Worm (Caenorhabditis elegans) whole organism, L1 larva: Measurements from ENCODE around the gene prdx-2.

Source experiments
- C04F5.9 ChIP-seq: sonication (generic microtip); optimal IDR thresholded peaks from 2 replicates; lab custom pipeline; 2016; ENCODE audit warnings: missing genetic modification characterization, missing compliant biosample characterization
- C16A3.4 ChIP-seq: fragments of 150-350 bp; optimal IDR thresholded peaks from 2 replicates; lab custom pipeline; 2014; ENCODE audit warnings: missing biosample characterization, missing genetic modification characterization
- C34B4.2 ChIP-seq: sonication (generic microtip); optimal IDR thresholded peaks from 2 replicates; lab custom pipeline; 2017; ENCODE audit warnings: mild to moderate bottlenecking, missing genetic modification characterization, missing compliant biosample characterization
- F16B12.6 ChIP-seq: fragments of 150-350 bp; optimal IDR thresholded peaks from 2 replicates; lab custom pipeline; 2014; ENCODE audit warnings: missing biosample characterization, missing genetic modification characterization
- aha-1 ChIP-seq: fragments of 150-350 bp; optimal IDR thresholded peaks from 2 replicates; lab custom pipeline; 2014; ENCODE audit warnings: missing biosample characterization, missing genetic modification characterization
- aly-2 ChIP-seq: fragments of 150-350 bp; optimal IDR thresholded peaks from 2 replicates; lab custom pipeline; 2014; ENCODE audit warnings: missing biosample characterization, missing genetic modification characterization
- blmp-1 ChIP-seq: fragments of 150-350 bp; optimal IDR thresholded peaks from 2 replicates; lab custom pipeline; 2014; ENCODE audit warnings: missing biosample characterization, missing genetic modification characterization
- ceh-63 ChIP-seq: fragments of 200-800 bp; sonication (Bioruptor generic); optimal IDR thresholded peaks from 2 replicates; lab custom pipeline; 2018; ENCODE audit warnings: mild to moderate bottlenecking, missing genetic modification characterization, missing compliant biosample characterization
- ceh-8 ChIP-seq: fragments of 200-800 bp; sonication (Bioruptor generic); optimal IDR thresholded peaks from 2 replicates; lab custom pipeline; 2018; ENCODE audit warnings: mild to moderate bottlenecking, missing genetic modification characterization, moderate library complexity, missing compliant biosample characterization
- ceh-82 ChIP-seq, 3 experiments: fragments of 150-350 bp in 1 of 3; sonication (generic microtip) in 2 of 3; optimal IDR thresholded peaks; 2 replicates each; lab custom pipeline; 2014 to 2017; ENCODE audit warnings: missing biosample characterization in 3 of 3, missing genetic modification characterization in 3 of 3
- dpl-1 ChIP-seq, 3 experiments: fragments of 150-350 bp in 2 of 3; sonication (generic microtip) in 1 of 3; optimal IDR thresholded peaks; 2 replicates each; lab custom pipeline; 2014 to 2017; ENCODE audit warnings: missing biosample characterization in 3 of 3, missing genetic modification characterization in 3 of 3, missing genetic modification reagents in 3 of 3
- efl-1 ChIP-seq, 4 experiments: fragments of 150-350 bp; optimal IDR thresholded peaks in 3 of 4; peaks in 1 of 4; 1 replicate in 1 of 4; 2 replicates in 3 of 4; lab custom pipeline; 2014; ENCODE audit warnings: missing biosample characterization in 2 of 4, missing genetic modification characterization in 2 of 4, missing genetic modification reagents in 2 of 4
- egl-13 ChIP-seq: sonication (generic microtip); optimal IDR thresholded peaks from 2 replicates; lab custom pipeline; 2016; ENCODE audit warnings: missing genotype, missing genetic modification reagents, missing genetic modification characterization, missing compliant biosample characterization
- egl-27 ChIP-seq, 2 experiments: fragments of 150-350 bp in 1 of 2; sonication (generic microtip); optimal IDR thresholded peaks; 3 replicates each; lab custom pipeline; 2017 to 2018; ENCODE audit warnings: missing biosample characterization in 2 of 2, missing genetic modification characterization in 2 of 2, missing genetic modification reagents in 2 of 2
- elt-2 ChIP-seq: sonication (generic microtip); optimal IDR thresholded peaks from 2 replicates; lab custom pipeline; 2016; ENCODE audit warnings: missing genetic modification characterization, mild to moderate bottlenecking, inconsistent platforms, missing compliant biosample characterization, missing genetic modification reagents
- elt-3 ChIP-seq, 6 experiments: fragments of 150-350 bp in 1 of 6; sonication (generic microtip); optimal IDR thresholded peaks; 2 replicates each; lab custom pipeline; 2017 to 2018; ENCODE audit warnings: missing biosample characterization in 6 of 6, missing genetic modification characterization in 6 of 6, inconsistent platforms in 1 of 6
- fkh-10 ChIP-seq: sonication (generic microtip); optimal IDR thresholded peaks from 2 replicates; lab custom pipeline; 2017; ENCODE audit warnings: missing biosample characterization, missing genetic modification reagents, missing genetic modification characterization
- grh-1 ChIP-seq: fragments of 200-800 bp; sonication (Bioruptor generic); IDR thresholded peaks from 2 replicates; pipeline ENCODE4 v1.3.6; 2022; ENCODE audit warnings: missing genetic modification reagents, missing genetic modification characterization, missing compliant biosample characterization
- hlh-4 ChIP-seq: sonication (generic microtip); optimal IDR thresholded peaks from 2 replicates; lab custom pipeline; 2016; ENCODE audit warnings: mild to moderate bottlenecking, missing genetic modification characterization, missing compliant biosample characterization
- hpl-2 ChIP-seq: fragments of 150-350 bp; optimal IDR thresholded peaks from 2 replicates; lab custom pipeline; 2014; ENCODE audit warnings: missing biosample characterization, missing genetic modification reagents, missing genetic modification characterization
- irx-1 ChIP-seq: sonication (generic microtip); optimal IDR thresholded peaks from 2 replicates; lab custom pipeline; 2016; ENCODE audit warnings: missing genetic modification characterization, missing compliant biosample characterization
- isw-1 ChIP-seq: fragments of 200-800 bp; sonication (Bioruptor generic); IDR thresholded peaks from 2 replicates; pipeline ENCODE4 v1.3.6; 2022; ENCODE audit warnings: missing genetic modification characterization, missing compliant biosample characterization
- jun-1 ChIP-seq: fragments of 150-350 bp; optimal IDR thresholded peaks from 2 replicates; lab custom pipeline; 2014; ENCODE audit warnings: missing biosample characterization, missing genetic modification reagents, missing genetic modification characterization
- lin-13 ChIP-seq: fragments of 150-350 bp; optimal IDR thresholded peaks from 2 replicates; lab custom pipeline; 2014; ENCODE audit warnings: missing biosample characterization, missing genetic modification reagents, missing genetic modification characterization
- lin-14 ChIP-seq: fragments of 200-800 bp; sonication (Bioruptor generic); optimal IDR thresholded peaks from 2 replicates; lab custom pipeline; 2018; ENCODE audit warnings: mild to moderate bottlenecking, missing genetic modification characterization, moderate library complexity, missing compliant biosample characterization
- lin-35 ChIP-seq, 2 experiments: fragments of 150-350 bp; optimal IDR thresholded peaks; 2 replicates each; lab custom pipeline; 2014; ENCODE audit warnings: missing biosample characterization in 2 of 2, missing genetic modification characterization in 2 of 2, missing genetic modification reagents in 2 of 2
- lin-39 ChIP-seq: fragments of 150-350 bp; optimal IDR thresholded peaks from 2 replicates; lab custom pipeline; 2014; ENCODE audit warnings: missing biosample characterization, missing genetic modification reagents, missing genetic modification characterization
- lir-3 ChIP-seq: sonication (generic microtip); optimal IDR thresholded peaks from 2 replicates; lab custom pipeline; 2016; ENCODE audit warnings: mild to moderate bottlenecking, missing genetic modification characterization, moderate library complexity, missing compliant biosample characterization; ENCODE audit not compliant: poor library complexity
- lsy-2 ChIP-seq, 2 experiments: fragments of 150-350 bp; optimal IDR thresholded peaks; 2 replicates each; lab custom pipeline; 2014; ENCODE audit warnings: missing biosample characterization in 2 of 2, missing genetic modification characterization in 2 of 2
- mef-2 ChIP-seq: fragments of 150-350 bp; optimal IDR thresholded peaks from 2 replicates; lab custom pipeline; 2014; ENCODE audit warnings: missing biosample characterization, missing genetic modification characterization
- nhr-19 ChIP-seq: fragments of 200-800 bp; sonication (Bioruptor generic); conservative IDR thresholded peaks from 2 replicates; pipeline ENCODE4 v1.3.6; 2022; ENCODE audit warnings: missing genetic modification characterization, missing compliant biosample characterization
- nhr-47 ChIP-seq: sonication (generic microtip); optimal IDR thresholded peaks from 2 replicates; lab custom pipeline; 2016; ENCODE audit warnings: mild to moderate bottlenecking, missing genetic modification characterization, moderate library complexity, missing compliant biosample characterization
- nhr-71 ChIP-seq: sonication (generic microtip); optimal IDR thresholded peaks from 2 replicates; lab custom pipeline; 2016; ENCODE audit warnings: mild to moderate bottlenecking, missing genetic modification characterization, moderate library complexity, missing compliant biosample characterization
- nhr-76 ChIP-seq: sonication (generic microtip); optimal IDR thresholded peaks from 2 replicates; lab custom pipeline; 2017; ENCODE audit warnings: missing biosample characterization, missing genetic modification characterization
- nhr-77 ChIP-seq: fragments of 150-350 bp; optimal IDR thresholded peaks from 2 replicates; lab custom pipeline; 2014; ENCODE audit warnings: missing biosample characterization, missing genetic modification characterization
- nhr-85 ChIP-seq: sonication (generic microtip); peaks from one replicate; lab custom pipeline; 2016; ENCODE audit warnings: missing genetic modification characterization, inconsistent platforms, missing compliant biosample characterization
- nhr-90 ChIP-seq: sonication (generic microtip); optimal IDR thresholded peaks from 2 replicates; lab custom pipeline; 2016; ENCODE audit warnings: mild to moderate bottlenecking, missing genetic modification characterization, missing compliant biosample characterization; ENCODE audit not compliant: poor library complexity
- pax-3 ChIP-seq: fragments of 200-800 bp; sonication (Bioruptor generic); optimal IDR thresholded peaks from 2 replicates; lab custom pipeline; 2018; ENCODE audit warnings: mild to moderate bottlenecking, missing genetic modification characterization, moderate library complexity, missing compliant biosample characterization
- skn-1 ChIP-seq: fragments of 150-350 bp; optimal IDR thresholded peaks from 2 replicates; lab custom pipeline; 2014; ENCODE audit warnings: missing biosample characterization, missing genetic modification characterization
- snpc-4 ChIP-seq: fragments of 150-350 bp; optimal IDR thresholded peaks from 2 replicates; lab custom pipeline; 2014; ENCODE audit warnings: missing biosample characterization, missing genetic modification characterization
- snu-23 ChIP-seq: sonication (generic microtip); optimal IDR thresholded peaks from 2 replicates; lab custom pipeline; 2016; ENCODE audit warnings: missing genetic modification characterization, missing compliant biosample characterization
- sox-4 ChIP-seq: sonication (generic microtip); optimal IDR thresholded peaks from 2 replicates; lab custom pipeline; 2016; ENCODE audit warnings: missing genetic modification characterization, missing compliant biosample characterization
- tbx-2 ChIP-seq: sonication (generic microtip); optimal IDR thresholded peaks from 2 replicates; lab custom pipeline; 2016; ENCODE audit warnings: missing genetic modification characterization, missing compliant biosample characterization
- unc-62 ChIP-seq: fragments of 150-350 bp; optimal IDR thresholded peaks from 2 replicates; lab custom pipeline; 2014; ENCODE audit warnings: missing biosample characterization, missing genetic modification reagents, missing genetic modification characterization
- unc-98 ChIP-seq: fragments of 200-800 bp; sonication (Bioruptor generic); IDR thresholded peaks from 2 replicates; pipeline ENCODE4 v1.3.6; 2022; ENCODE audit warnings: missing genetic modification characterization, missing compliant biosample characterization
- zag-1 ChIP-seq: fragments of 150-350 bp; optimal IDR thresholded peaks from 2 replicates; lab custom pipeline; 2014; ENCODE audit warnings: missing biosample characterization, missing genetic modification characterization
- zip-4 ChIP-seq: fragments of 200-800 bp; sonication (Bioruptor generic); optimal IDR thresholded peaks from 2 replicates; lab custom pipeline; 2018; ENCODE audit warnings: mild to moderate bottlenecking, missing genetic modification characterization, moderate library complexity, missing compliant biosample characterization

The prdx-2 gene

DNA sequence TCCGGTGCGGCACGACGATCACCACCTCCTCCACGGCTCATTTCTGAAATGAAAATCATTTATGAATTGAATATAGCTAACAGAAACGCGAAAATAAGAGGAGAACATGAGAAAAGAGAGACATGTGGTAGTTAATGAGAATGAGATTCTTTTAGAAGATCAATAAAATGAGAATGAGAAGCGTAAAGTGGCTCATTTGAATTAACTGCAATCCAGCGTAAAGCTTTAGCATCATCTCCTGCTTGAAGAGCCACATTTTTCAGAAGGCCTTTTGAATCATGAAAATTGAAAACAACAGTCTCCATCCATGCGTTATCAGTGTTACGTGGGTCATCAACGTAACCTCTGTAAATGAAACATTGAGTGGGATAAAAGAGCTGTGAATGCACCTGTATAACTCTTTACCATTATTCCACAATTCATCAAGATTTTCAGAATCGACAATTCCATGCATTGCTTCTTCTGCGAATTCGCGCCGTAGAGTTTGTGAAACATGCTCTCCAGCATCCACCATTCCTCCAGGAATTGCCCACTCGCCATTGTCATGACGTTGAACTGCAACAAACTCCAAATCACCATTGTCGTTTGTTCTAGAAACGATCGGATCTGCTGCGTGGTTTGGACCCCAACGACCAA lies 10.9 kb downstream of the prdx-2 start, which contains the start of gene rsp-4:
TSS of gene rsp-4 (minus strand) at position 51 of the 636 bp plus-strand sequence.
- TF ChIP-seq nhr-85 (peak; percentile 29), fkh-10 (no peak), jun-1 (tag; lab: Kevin White, UChicago) (no peak), ceh-63 (peak; percentile 16), grh-1 (GFP tag; lab: Robert Waterston, UW) (no peak), ceh-82 (tag; optimal IDR thresholded peaks at IDR 0.05; lab: Kevin White, UChicago) (no peak), efl-1 (optimal IDR thresholded peaks at IDR 0.05; lab: Kevin White, UChicago) (no peak), efl-1 (GFP tag; optimal IDR thresholded peaks at IDR 0.05 in 1 of 2; lab: Kevin White, UChicago) (peak in 1 of 2 experiments; percentile 4)

DNA sequence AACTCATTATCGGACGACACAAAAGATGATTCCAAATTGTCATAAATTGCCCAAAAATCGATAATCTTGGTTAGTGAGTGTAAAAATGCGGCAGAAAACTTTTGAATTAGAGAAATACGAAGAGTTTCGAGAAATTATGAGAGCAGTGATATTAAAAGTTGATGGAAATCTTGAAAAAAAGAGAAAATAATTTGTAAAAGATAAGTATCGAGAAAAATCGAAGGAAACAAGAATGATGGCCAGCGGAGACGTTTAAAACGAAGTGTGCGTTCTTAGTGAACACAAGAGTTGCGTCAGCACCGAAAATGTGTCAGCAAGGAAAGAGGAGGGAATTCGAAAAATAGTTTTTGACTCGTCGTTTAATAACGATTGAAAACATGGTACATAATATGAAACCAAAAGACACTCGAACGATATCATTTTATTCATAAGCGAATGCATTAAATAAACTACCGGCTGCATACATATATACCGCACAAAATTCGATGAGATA lies 11.9 kb downstream of the prdx-2 start, which contains the start of gene ndx-6:
TSS of gene ndx-6 (minus strand) at position 51 of the 493 bp plus-strand sequence.
- peak; percentile 99 for TF ChIP-seq dpl-1 (GFP tag; optimal IDR thresholded peaks at IDR 0.05; lab: Kevin White, UChicago)
- TF ChIP-seq zip-4 (GFP tag; lab: Kevin White, UChicago), result peak; percentile 36
- peak; percentile 92 to 99 for TF ChIP-seq efl-1 (optimal IDR thresholded peaks at IDR 0.05; lab: Kevin White, UChicago)
- peak; percentile 98 to 100 for TF ChIP-seq efl-1 (GFP tag; optimal IDR thresholded peaks at IDR 0.05 in 1 of 2; lab: Kevin White, UChicago)
- peak; percentile 86 for TF ChIP-seq elt-2
- peak in 2 of 6 experiments; percentile 73 to 87 for TF ChIP-seq elt-3 (tag; optimal IDR thresholded peaks at IDR 0.05; lab: Kevin White, UChicago)
- TF ChIP-seq tbx-2 (tag; lab: Kevin White, UChicago), result peak; percentile 83
- TF ChIP-seq nhr-19, result peak; percentile 87
- peak; percentile 7 for TF ChIP-seq pax-3
- peak; percentile 65 for TF ChIP-seq lin-39 (tag; lab: Kevin White, UChicago)
- no peak for TF ChIP-seq nhr-76 (tag; lab: Kevin White, UChicago)
- peak; percentile 88 for TF ChIP-seq lin-14 (GFP tag; lab: Kevin White, UChicago)
- no peak for TF ChIP-seq hpl-2 (GFP tag; lab: Kevin White, UChicago)
- no peak for TF ChIP-seq mef-2
- TF ChIP-seq ceh-82 (tag; optimal IDR thresholded peaks at IDR 0.05; lab: Kevin White, UChicago), result peak; percentile 81 to 88 (median 84)
- TF ChIP-seq lsy-2 (tag; optimal IDR thresholded peaks at IDR 0.05; lab: Kevin White, UChicago), result peak; percentile 90 to 92
- TF ChIP-seq nhr-47 (tag; lab: Kevin White, UChicago), result peak; percentile 90
- peak; percentile 74 for TF ChIP-seq isw-1 (GFP tag; lab: Robert Waterston, UW)
- TF ChIP-seq lin-13 (GFP tag; lab: Kevin White, UChicago), result peak; percentile 77
- TF ChIP-seq lir-3, result peak; percentile 62
- TF ChIP-seq ceh-8 (GFP tag; lab: Kevin White, UChicago), result no peak
- no peak for TF ChIP-seq ceh-63
- TF ChIP-seq nhr-77 (tag; lab: Kevin White, UChicago), result peak; percentile 52
- TF ChIP-seq irx-1 (tag; lab: Kevin White, UChicago), result peak; percentile 47
- peak; percentile 80 for TF ChIP-seq jun-1 (tag; lab: Kevin White, UChicago)
- TF ChIP-seq C34B4.2 (tag; lab: Kevin White, UChicago), result no peak
- no peak for TF ChIP-seq aha-1 (tag; lab: Kevin White, UChicago)
- no peak for TF ChIP-seq hlh-4 (tag; lab: Kevin White, UChicago)
- peak; percentile 60 for TF ChIP-seq grh-1 (GFP tag; lab: Robert Waterston, UW)
- TF ChIP-seq egl-27 (tag; optimal IDR thresholded peaks at IDR 0.05; lab: Kevin White, UChicago), result no peak
- peak; percentile 33 for TF ChIP-seq C04F5.9
- TF ChIP-seq aly-2 (tag; lab: Kevin White, UChicago), result peak; percentile 82
- peak; percentile 90 for TF ChIP-seq nhr-71 (tag; lab: Kevin White, UChicago)
- no peak for TF ChIP-seq zag-1
- TF ChIP-seq snpc-4 (tag; lab: Kevin White, UChicago), result peak; percentile 78
- TF ChIP-seq blmp-1 (tag; lab: Kevin White, UChicago), result peak; percentile 81
- TF ChIP-seq F16B12.6 (tag; lab: Kevin White, UChicago), result peak; percentile 67
- TF ChIP-seq nhr-90 (tag; lab: Kevin White, UChicago), result peak; percentile 88
- TF ChIP-seq nhr-85, result peak; percentile 93
- TF ChIP-seq C16A3.4 (tag; lab: Kevin White, UChicago), result peak; percentile 90
- TF ChIP-seq skn-1, result peak; percentile 82
- peak; percentile 64 for TF ChIP-seq egl-13 (tag; lab: Kevin White, UChicago)
- TF ChIP-seq sox-4 (tag; lab: Kevin White, UChicago), result peak; percentile 32
- TF ChIP-seq snu-23 (GFP tag; lab: Kevin White, UChicago), result peak; percentile 93
- TF ChIP-seq unc-62 (GFP tag; lab: Kevin White, UChicago), result no peak
- TF ChIP-seq lin-35 (GFP tag; optimal IDR thresholded peaks at IDR 0.05; lab: Kevin White, UChicago), result peak; percentile 99 to 100
- no peak for TF ChIP-seq unc-98 (GFP tag; lab: Robert Waterston, UW)
